Fruit fly (Drosophila melanogaster): ENCODE data around the gene mgl.

The mgl gene

DNA sequence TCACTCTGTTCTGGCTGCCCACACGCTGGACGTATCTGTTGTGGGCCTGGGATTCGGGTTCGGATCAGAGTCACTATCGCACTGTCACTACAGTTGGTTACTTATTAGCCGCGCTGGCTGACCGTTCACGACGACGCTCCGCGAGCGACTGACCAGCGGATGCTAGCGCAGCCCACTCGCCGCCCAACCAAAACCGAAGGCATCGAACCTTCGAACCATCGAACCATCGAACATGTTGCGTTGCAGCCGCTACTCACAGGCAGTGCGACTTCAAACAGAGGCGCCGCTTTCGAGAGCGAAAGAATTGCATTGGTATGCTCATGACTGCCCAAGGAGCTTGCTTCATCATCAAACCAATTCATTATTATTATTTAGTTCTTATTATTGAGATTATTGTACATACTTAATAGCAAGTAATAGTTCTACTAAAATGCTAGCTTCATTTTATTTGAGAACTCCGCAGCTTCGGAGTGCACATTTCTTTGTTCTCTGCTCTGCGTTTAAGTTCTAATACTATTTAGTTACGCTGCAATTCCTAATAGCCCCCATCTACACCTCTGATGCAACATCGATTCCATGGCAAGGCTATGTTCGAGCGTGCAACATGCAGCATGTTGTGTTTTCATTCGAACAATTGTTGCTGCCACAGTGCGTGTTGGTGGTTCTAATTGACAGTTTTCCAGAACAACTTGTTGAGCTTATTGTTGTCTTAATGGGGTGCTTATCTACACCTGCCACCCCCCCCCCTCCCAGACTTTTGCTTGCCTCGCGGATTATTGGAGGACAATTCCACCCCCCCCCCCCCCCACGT lies at the start of gene mgl:
Gene mgl, minus strand, starts transcription at position 136 of the 811 bp plus-strand sequence.
- TF ChIP-seq CG8478 (optimal IDR thresholded peaks at IDR 0.05), result no peak
- TF ChIP-seq EcR (GFP tag; optimal IDR thresholded peaks at IDR 0.05), result no peak
- TF ChIP-seq usp (GFP tag; optimal IDR thresholded peaks at IDR 0.05), result no peak
- TF ChIP-seq pan (optimal IDR thresholded peaks at IDR 0.05), result no peak
- no peak for TF ChIP-seq psq (optimal IDR thresholded peaks at IDR 0.05)
- TF ChIP-seq Dll (optimal IDR thresholded peaks at IDR 0.05), result no peak

DNA sequence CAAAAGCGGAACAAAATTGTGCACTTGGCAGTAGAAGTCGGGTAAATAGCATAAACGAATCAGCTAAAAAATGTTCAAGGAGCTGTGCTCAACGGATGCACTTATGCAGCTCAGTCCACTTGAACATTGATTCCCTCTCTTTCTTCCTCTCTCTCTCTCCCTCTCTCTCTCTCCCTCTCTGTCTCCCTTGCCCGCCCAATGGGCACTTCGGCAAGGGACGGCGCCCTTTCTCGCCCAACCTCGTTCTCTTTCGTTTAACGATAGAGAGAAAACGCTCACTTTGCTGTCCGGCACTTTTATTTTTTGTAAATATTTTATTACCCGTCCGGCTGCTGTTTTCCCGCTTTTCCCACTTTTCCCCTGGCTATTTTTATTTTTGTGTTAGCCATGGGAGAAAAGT lies 44.5 kb upstream of the mgl start:
- no peak for TF ChIP-seq Dll (optimal IDR thresholded peaks at IDR 0.05)
- no peak for TF ChIP-seq pan (optimal IDR thresholded peaks at IDR 0.05)
- no peak for TF ChIP-seq EcR (GFP tag; optimal IDR thresholded peaks at IDR 0.05)
- no peak for TF ChIP-seq CG8478 (optimal IDR thresholded peaks at IDR 0.05)
- TF ChIP-seq usp (GFP tag; optimal IDR thresholded peaks at IDR 0.05), result no peak
- TF ChIP-seq psq (optimal IDR thresholded peaks at IDR 0.05), result no peak

DNA sequence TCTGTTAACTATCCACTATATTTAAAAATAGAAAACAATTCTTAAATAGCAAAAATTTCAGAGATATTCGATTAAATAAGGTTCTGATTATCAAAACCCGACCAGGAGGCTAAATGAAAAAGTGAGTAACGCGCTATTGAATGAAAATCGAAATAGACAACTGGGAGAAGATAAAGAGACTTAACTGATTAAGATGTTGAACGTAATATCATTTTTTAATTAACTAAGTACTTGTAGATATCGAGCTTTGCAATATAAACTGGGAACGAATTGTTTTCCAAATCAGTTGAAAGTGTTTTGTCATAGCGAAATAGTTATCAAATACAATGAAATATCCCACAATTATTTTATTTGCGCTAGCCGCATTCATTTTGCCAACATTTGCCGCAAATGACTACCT lies 33.6 kb upstream of the mgl start, which contains the start of gene CG34026:
Gene CG34026, plus strand, starts transcription at position 301 of the 400 bp plus-strand sequence.
- TF ChIP-seq psq (optimal IDR thresholded peaks at IDR 0.05) (no peak), EcR (GFP tag; optimal IDR thresholded peaks at IDR 0.05) (no peak), usp (GFP tag; optimal IDR thresholded peaks at IDR 0.05) (no peak)

DNA sequence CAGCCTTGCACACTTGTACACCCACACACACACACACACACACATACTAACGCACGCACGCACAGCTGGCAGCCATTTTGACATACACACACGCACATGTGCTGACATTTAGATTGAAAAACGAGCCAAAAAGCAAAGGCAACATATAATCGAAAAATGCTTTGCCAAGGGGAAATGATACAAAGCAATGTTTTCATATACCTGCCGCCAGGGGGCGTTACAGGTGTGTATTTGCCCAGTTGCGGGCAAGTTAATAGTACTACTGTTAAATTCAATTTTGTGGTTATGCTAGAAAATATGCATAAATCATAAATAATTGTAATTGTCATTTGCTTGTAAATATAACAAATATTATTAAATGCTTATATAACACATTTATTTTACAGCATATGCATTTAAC lies 32.5 kb upstream of the mgl start:
- TF ChIP-seq psq (optimal IDR thresholded peaks at IDR 0.05) (no peak), Dll (optimal IDR thresholded peaks at IDR 0.05) (no peak), CG8478 (optimal IDR thresholded peaks at IDR 0.05) (no peak), usp (GFP tag; optimal IDR thresholded peaks at IDR 0.05) (no peak), EcR (GFP tag; optimal IDR thresholded peaks at IDR 0.05) (no peak), pan (optimal IDR thresholded peaks at IDR 0.05) (no peak)

DNA sequence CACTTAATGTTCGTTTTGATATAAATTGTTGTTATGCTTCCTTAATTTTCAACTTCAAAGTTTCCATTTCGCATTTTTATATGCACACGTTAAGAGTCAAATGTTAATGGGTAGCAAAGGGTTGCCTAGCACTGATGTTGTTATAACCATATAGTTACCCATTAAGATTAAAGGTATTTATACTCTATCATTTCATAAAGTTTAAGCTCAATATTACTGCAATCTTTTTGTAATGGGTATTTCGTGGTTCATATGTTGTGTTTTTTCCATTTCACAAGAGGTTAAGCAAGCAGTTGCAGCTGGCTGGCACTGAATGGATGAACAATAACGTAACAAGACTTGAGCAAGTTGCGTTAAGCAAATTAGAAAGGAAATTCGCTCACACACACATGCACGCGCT lies 31.9 kb upstream of the mgl start:
- TF ChIP-seq Dll (optimal IDR thresholded peaks at IDR 0.05) (no peak), pan (optimal IDR thresholded peaks at IDR 0.05) (no peak), CG8478 (optimal IDR thresholded peaks at IDR 0.05) (no peak), psq (optimal IDR thresholded peaks at IDR 0.05) (no peak), EcR (GFP tag; optimal IDR thresholded peaks at IDR 0.05) (no peak), usp (GFP tag; optimal IDR thresholded peaks at IDR 0.05) (no peak)

DNA sequence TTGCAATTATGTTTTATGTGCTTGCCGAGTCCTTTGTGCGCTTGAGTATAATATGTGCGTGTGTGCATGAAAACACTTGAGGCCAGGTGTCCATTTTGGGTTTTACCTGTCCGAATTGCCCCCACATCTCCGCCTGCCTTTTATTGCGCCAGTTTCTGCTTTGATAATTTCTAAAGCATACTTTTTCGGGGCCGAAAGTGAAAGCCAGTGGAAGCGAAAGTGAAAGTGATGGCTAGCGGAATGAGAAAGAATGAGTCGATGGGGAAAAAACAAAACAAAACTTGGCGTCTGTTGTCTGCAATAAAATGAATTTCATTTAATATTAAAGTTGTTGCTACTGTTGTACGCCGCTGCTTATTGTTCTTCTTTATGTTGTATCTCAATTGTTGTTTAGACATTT lies 23.6 kb upstream of the mgl start:
- TF ChIP-seq usp (GFP tag; optimal IDR thresholded peaks at IDR 0.05) (no peak), pan (optimal IDR thresholded peaks at IDR 0.05) (no peak), psq (optimal IDR thresholded peaks at IDR 0.05) (no peak), CG8478 (optimal IDR thresholded peaks at IDR 0.05) (no peak), Dll (optimal IDR thresholded peaks at IDR 0.05) (no peak), EcR (GFP tag; optimal IDR thresholded peaks at IDR 0.05) (no peak)

DNA sequence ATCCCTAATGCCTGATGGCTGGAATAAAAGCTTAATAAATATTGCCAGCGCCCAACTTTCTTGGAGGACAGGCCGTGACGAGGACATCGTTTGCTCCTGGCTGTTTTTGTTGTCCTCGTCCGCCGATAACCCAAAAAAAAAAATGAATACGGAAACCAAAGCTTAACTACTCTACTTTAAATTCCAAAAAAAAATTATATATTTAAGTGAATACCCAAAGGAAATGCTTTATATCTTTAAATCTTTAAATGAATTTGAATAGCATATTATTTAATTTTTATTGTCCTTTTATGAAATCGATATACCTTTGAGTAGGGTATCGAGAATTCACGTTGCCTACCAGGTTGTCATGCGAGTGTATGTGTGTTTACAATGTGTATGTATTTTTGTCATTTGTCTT lies 20.2 kb upstream of the mgl start:
- TF ChIP-seq pan (optimal IDR thresholded peaks at IDR 0.05) (no peak), EcR (GFP tag; optimal IDR thresholded peaks at IDR 0.05) (no peak), usp (GFP tag; optimal IDR thresholded peaks at IDR 0.05) (no peak), Dll (optimal IDR thresholded peaks at IDR 0.05) (no peak), psq (optimal IDR thresholded peaks at IDR 0.05) (no peak), CG8478 (optimal IDR thresholded peaks at IDR 0.05) (no peak)

DNA sequence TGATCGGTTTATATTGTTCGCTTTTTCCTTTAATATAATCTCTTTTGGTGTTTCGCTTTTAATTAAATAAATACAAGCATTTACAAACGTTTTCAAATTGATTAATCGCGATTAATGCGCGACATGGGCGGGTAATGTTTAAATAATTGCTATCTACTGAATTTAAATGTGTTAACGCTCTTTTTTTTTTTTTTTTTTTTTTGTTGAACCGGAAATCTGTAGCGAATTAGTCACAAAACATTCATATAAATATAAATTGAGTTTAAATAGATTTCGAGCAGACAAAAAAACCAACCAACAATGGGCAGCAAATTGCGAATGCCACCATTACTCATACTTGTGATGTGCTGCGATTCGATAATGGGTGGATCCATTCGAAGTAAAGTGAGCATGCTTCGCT lies 11.3 kb upstream of the mgl start, which contains the start of gene CG34028:
Gene CG34028, plus strand, starts transcription at position 301 of the 400 bp plus-strand sequence.
- TF ChIP-seq Dll (optimal IDR thresholded peaks at IDR 0.05), result no peak
- no peak for TF ChIP-seq pan (optimal IDR thresholded peaks at IDR 0.05)
- no peak for TF ChIP-seq EcR (GFP tag; optimal IDR thresholded peaks at IDR 0.05)
- no peak for TF ChIP-seq usp (GFP tag; optimal IDR thresholded peaks at IDR 0.05)

DNA sequence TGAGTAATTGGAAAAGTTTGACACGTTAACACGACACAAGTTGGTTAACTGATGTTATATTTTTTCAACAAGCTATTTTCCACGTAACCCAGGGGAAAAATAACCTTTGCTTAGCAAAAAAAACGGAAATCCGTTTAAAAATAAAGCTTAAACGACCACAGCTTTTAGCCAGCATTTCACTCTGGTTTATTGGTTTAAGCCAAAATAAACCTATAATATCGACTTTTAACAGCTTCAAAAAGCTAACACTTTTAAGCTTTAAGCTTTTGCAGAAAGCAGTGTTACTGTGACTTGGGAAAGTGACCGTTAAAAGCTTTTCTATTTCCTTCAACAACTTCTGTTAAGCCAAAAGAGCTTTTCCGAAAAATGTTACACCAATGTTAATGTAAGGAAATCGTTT lies 2.4 kb upstream of the mgl start:
- no peak for TF ChIP-seq EcR (GFP tag; optimal IDR thresholded peaks at IDR 0.05)
- no peak for TF ChIP-seq psq (optimal IDR thresholded peaks at IDR 0.05)
- no peak for TF ChIP-seq pan (optimal IDR thresholded peaks at IDR 0.05)
- TF ChIP-seq CG8478 (optimal IDR thresholded peaks at IDR 0.05), result no peak
- TF ChIP-seq usp (GFP tag; optimal IDR thresholded peaks at IDR 0.05), result no peak
- TF ChIP-seq Dll (optimal IDR thresholded peaks at IDR 0.05), result no peak

DNA sequence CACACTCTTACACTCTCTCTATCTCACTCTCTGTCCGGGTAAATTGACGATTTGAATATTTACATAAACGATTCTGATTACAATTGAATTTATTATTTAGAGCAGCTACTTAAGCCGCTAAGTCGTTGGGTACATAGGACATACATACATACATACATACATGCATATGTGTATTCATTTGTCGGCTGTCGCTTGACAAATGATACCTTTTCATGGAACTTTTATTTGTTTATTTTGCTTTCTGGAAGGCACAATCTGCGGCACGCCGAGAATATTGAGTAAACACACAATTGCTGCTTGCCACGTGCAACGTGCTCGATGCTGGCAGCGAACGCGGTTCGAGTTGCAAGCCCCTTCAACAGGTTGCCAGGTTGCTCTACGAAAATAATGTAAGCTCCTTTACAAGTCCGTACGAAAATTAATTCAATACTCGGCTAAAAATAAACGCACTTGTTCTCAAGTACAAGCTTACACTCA lies 914 bp upstream of the mgl start:
- TF ChIP-seq psq (optimal IDR thresholded peaks at IDR 0.05) (no peak), Dll (optimal IDR thresholded peaks at IDR 0.05) (no peak), EcR (GFP tag; optimal IDR thresholded peaks at IDR 0.05) (no peak), pan (optimal IDR thresholded peaks at IDR 0.05) (no peak), CG8478 (optimal IDR thresholded peaks at IDR 0.05) (no peak), usp (GFP tag; optimal IDR thresholded peaks at IDR 0.05) (no peak)

DNA sequence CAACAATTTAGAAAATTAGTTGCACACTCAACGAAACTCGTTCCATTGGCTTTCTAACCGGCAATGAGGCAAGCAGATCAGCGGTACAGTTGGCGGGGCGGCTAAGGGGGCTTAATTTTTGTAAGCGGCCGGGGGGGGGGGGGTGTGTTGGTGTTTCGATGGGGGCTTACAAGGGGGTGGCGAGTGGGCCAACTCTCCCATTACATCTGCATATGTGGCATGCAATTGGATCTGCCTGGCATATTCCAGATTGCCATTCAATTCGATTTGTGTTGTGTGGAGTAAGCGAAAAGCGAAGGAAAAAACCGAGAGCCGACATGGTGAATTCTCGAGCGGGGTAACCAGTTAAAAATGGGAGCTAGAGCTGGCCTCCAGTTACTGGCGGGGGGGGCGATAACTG lies 1.8 kb downstream of the mgl start:
- TF ChIP-seq psq (optimal IDR thresholded peaks at IDR 0.05), result no peak
- no peak for TF ChIP-seq Dll (optimal IDR thresholded peaks at IDR 0.05)
- no peak for TF ChIP-seq EcR (GFP tag; optimal IDR thresholded peaks at IDR 0.05)
- TF ChIP-seq usp (GFP tag; optimal IDR thresholded peaks at IDR 0.05), result no peak
- no peak for TF ChIP-seq pan (optimal IDR thresholded peaks at IDR 0.05)

DNA sequence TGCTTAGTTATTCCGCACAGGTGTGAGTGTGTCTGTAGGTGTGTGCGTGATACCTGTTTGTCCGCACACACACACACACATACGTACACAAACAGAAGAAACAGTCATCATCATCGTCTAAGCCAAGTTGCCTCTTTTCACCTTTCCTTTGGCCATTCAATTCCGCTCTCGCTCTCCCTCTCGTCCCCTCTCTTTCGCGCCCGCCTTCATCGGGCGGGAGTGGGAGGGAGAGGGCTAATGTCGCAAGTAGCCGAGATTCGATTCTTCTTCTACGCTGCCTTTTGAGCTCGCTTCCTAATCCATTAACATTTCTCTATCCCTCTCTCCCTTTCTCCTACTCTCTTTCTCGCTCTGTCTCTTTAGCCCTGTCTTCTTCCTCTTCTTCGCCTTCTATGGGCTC lies 2.8 kb downstream of the mgl start:
- TF ChIP-seq pan (optimal IDR thresholded peaks at IDR 0.05), result no peak

DNA sequence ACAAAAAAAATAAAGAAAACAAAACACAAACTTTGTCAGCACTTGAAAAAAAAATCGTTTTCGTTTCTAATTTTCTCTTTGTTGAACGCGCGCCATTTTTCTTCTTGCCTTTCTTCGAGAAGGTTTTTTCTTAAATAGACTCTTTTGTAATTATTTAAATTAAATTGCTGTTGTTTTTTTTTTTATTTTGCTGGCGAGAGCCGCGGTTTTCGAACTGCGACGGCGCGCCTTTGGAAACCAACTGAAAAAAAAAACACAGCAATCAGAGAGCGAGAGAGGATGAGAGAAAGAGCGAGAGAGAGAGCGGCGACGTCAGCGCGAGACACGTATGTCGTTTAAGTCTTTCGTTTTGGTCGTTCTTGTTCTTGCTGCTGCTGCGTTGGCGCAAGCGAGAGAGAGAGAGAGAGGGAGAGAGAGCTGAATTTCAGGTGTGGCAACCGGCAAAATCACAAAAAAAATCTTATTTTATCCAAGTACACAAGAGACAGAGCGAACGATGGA lies 3.9 kb downstream of the mgl start:
- TF ChIP-seq EcR (GFP tag; optimal IDR thresholded peaks at IDR 0.05), result no peak
- TF ChIP-seq Dll (optimal IDR thresholded peaks at IDR 0.05), result peak; percentile 88
- TF ChIP-seq pan (optimal IDR thresholded peaks at IDR 0.05), result no peak
- TF ChIP-seq CG8478 (optimal IDR thresholded peaks at IDR 0.05), result no peak
- no peak for TF ChIP-seq usp (GFP tag; optimal IDR thresholded peaks at IDR 0.05)

All from whole organism.